Worm (Caenorhabditis elegans) whole organism, mixed stage, embryonic: ENCODE data around the gene T06D8.10.

ENCODE experiments used
- lin-13 ChIP-seq: fragments of 150-350 bp; optimal IDR thresholded peaks from 2 replicates; lab custom pipeline; 2014; ENCODE audit warnings: missing biosample characterization, missing genetic modification characterization
- nhr-28 ChIP-seq: fragments of 150-350 bp; optimal IDR thresholded peaks from 2 replicates; lab custom pipeline; 2014; ENCODE audit warnings: missing biosample characterization, missing genetic modification characterization
- pha-4 ChIP-seq: fragments of 150-350 bp; optimal IDR thresholded peaks from 2 replicates; lab custom pipeline; 2018; ENCODE audit warnings: missing biosample characterization, missing genetic modification reagents, missing genetic modification characterization

ce11 chrII:11200234-11200755, 47.0 kb downstream of the T06D8.10 start:
- no peak for TF ChIP-seq nhr-28 (tag; lab: Kevin White, UChicago)
- TF ChIP-seq pha-4 (tag; lab: Kevin White, UChicago): no peak
- no peak for TF ChIP-seq lin-13
